Worm (Caenorhabditis elegans) whole organism, young adult: ENCODE results near the gene etr-1.

ENCODE experiments used
- efl-1 ChIP-seq: fragments of 150-350 bp; optimal IDR thresholded peaks from 2 replicates; lab custom pipeline; 2014; ENCODE audit warnings: missing biosample characterization, missing genetic modification reagents, missing genetic modification characterization
- sea-2 ChIP-seq: fragments of 200-800 bp; sonication (Bioruptor generic); IDR thresholded peaks from 2 replicates; pipeline ENCODE4 v1.3.6; 2022; ENCODE audit warnings: missing genetic modification characterization, missing compliant biosample characterization

DNA sequence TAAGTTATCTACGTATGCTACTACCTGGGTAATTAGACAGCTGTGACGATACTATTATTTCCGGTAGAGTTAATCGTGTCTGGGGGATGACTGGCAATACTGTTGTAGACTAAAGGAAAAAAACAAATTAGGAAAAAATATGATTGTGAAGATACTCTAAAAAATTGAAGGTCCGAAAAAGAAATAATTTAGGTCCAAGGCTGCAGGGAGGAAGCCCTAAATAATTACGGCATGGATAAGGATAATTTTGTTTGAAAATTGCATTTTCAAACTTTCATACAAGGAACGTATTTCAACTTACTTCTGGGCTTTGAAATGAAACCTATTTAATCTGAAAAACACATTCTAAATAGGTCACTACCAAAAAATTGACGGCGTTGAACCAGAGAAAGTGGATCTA lies 33.2 kb upstream of the etr-1 start, which contains the start of gene srd-3:
- no peak for TF ChIP-seq efl-1 (GFP tag; lab: Kevin White, UChicago)
- no peak for TF ChIP-seq sea-2 (GFP tag; lab: Robert Waterston, UW)
